Worm (Caenorhabditis elegans) whole organism, L3 larva: ENCODE measurements around the gene nipi-3.
A peak's percentile ranks its signal among the peaks of the same experiment; 100 is the strongest.

ENCODE experiments used
- egl-5 ChIP-seq: fragments of 150-350 bp; optimal IDR thresholded peaks from 2 replicates; lab custom pipeline; 2017; ENCODE audit warnings: missing biosample characterization, missing genetic modification reagents, missing genetic modification characterization, inconsistent platforms
- elt-3 ChIP-seq, 3 experiments: fragments of 150-350 bp in 1 of 3; sonication (generic microtip) in 2 of 3; optimal IDR thresholded peaks; 2 replicates in 2 of 3; 4 replicates in 1 of 3; lab custom pipeline; 2014 to 2017; ENCODE audit warnings: missing biosample characterization in 3 of 3, missing genetic modification characterization in 3 of 3
- jun-1 ChIP-seq: fragments of 150-350 bp; optimal IDR thresholded peaks from 2 replicates; lab custom pipeline; 2014; ENCODE audit warnings: missing biosample characterization, missing genetic modification reagents, missing genetic modification characterization
- nhr-12 ChIP-seq: fragments of 150-350 bp; optimal IDR thresholded peaks from 2 replicates; lab custom pipeline; 2014; ENCODE audit warnings: missing biosample characterization, missing genetic modification characterization
- nhr-28 ChIP-seq: fragments of 150-350 bp; optimal IDR thresholded peaks from 2 replicates; lab custom pipeline; 2014; ENCODE audit warnings: missing biosample characterization, missing genetic modification characterization
- pha-4 ChIP-seq: fragments of 150-350 bp; optimal IDR thresholded peaks from 2 replicates; lab custom pipeline; 2014; ENCODE audit warnings: missing biosample characterization, missing genetic modification reagents, missing genetic modification characterization
- unc-62 ChIP-seq: fragments of 150-350 bp; sonication (generic microtip); optimal IDR thresholded peaks from 4 replicates; lab custom pipeline; 2014; ENCODE audit warnings: missing biosample characterization, missing genetic modification reagents, missing genetic modification characterization

- TF ChIP-seq elt-3 (tag; optimal IDR thresholded peaks at IDR 0.05; lab: Kevin White, UChicago): no peak
- TF ChIP-seq nhr-12 (tag; lab: Kevin White, UChicago): no peak
- TF ChIP-seq pha-4 (tag; lab: Kevin White, UChicago): peak; percentile 24
- no peak for TF ChIP-seq nhr-28 (tag; lab: Kevin White, UChicago)
- no peak for TF ChIP-seq unc-62 (GFP tag; lab: Kevin White, UChicago)
- TF ChIP-seq jun-1 (tag; lab: Kevin White, UChicago): no peak
- TF ChIP-seq egl-5: no peak
Measured at ce11 chrX:15613745-15614229, 6.0 kb downstream of the nipi-3 start, which contains the start of gene K09E9.3.
